Worm (Caenorhabditis elegans): ENCODE results near the gene C30A5.16.

Gene C30A5.16

ce11 chrIII:8249381-8249780 lies 31.4 kb downstream of the C30A5.16 start, which contains the start of the genes C02F5.10 and C02F5.2:
TSS of gene C02F5.10 (minus strand) at chrIII:8249481.
TSS of gene C02F5.2 (plus strand) at chrIII:8249619.
- no peak for TF ChIP-seq unc-62 (GFP tag; optimal IDR thresholded peaks at IDR 0.05)

- TF ChIP-seq unc-62 (GFP tag; optimal IDR thresholded peaks at IDR 0.05): no peak
Measured at ce11 chrIII:8250007-8250683, 32.1 kb downstream of the C30A5.16 start, which contains the start of gene knl-1. TSS of gene knl-1 (plus strand) at chrIII:8250632.

ce11 chrIII:8254938-8255337 lies 36.9 kb downstream of the C30A5.16 start, which contains the start of gene F09G8.5:
TSS of gene F09G8.5 (plus strand) at chrIII:8254975.
- TF ChIP-seq unc-62 (GFP tag; optimal IDR thresholded peaks at IDR 0.05): no peak

- TF ChIP-seq unc-62 (GFP tag; optimal IDR thresholded peaks at IDR 0.05): no peak
Measured at ce11 chrIII:8258045-8258444, 40.0 kb downstream of the C30A5.16 start, which contains the start of gene ncr-2. TSS of gene ncr-2 (plus strand) at chrIII:8258345.

ce11 chrIII:8262599-8262998 lies 44.6 kb downstream of the C30A5.16 start:
- TF ChIP-seq unc-62 (GFP tag; optimal IDR thresholded peaks at IDR 0.05): no peak

ce11 chrIII:8263377-8263776 lies 45.4 kb downstream of the C30A5.16 start, which contains the start of gene col-91:
TSS of gene col-91 (minus strand) at chrIII:8263664.
- TF ChIP-seq unc-62 (GFP tag; optimal IDR thresholded peaks at IDR 0.05): no peak

- no peak for TF ChIP-seq unc-62 (GFP tag; optimal IDR thresholded peaks at IDR 0.05)
Measured at ce11 chrIII:8265753-8266152, 47.7 kb downstream of the C30A5.16 start, which contains the start of gene mrps-9. TSS of gene mrps-9 (plus strand) at chrIII:8266062.

- TF ChIP-seq unc-62 (GFP tag; optimal IDR thresholded peaks at IDR 0.05): no peak
Measured at ce11 chrIII:8268296-8268695, 50.3 kb downstream of the C30A5.16 start, which contains the start of the genes F09G8.7 and crn-7. TSS of gene F09G8.7 (minus strand) at chrIII:8268355. TSS of gene crn-7 (plus strand) at chrIII:8268531.

All from whole organism, dauer.